Fruit fly (Drosophila melanogaster): ENCODE measurements around the gene Dpck.

Gene Dpck

dm6 chr3R:7040894-7041293, 41.1 kb upstream of the Dpck start:
- no peak for TF ChIP-seq Myc (optimal IDR thresholded peaks at IDR 0.05)
- no peak for TF ChIP-seq Hnf4 (GFP tag; optimal IDR thresholded peaks at IDR 0.05)
- TF ChIP-seq woc (GFP tag; optimal IDR thresholded peaks at IDR 0.05): no peak
- TF ChIP-seq Dif (GFP tag; optimal IDR thresholded peaks at IDR 0.05; ENCODE audit: partially characterized antibody): no peak
- TF ChIP-seq CG32264 (GFP tag; optimal IDR thresholded peaks at IDR 0.05): no peak
- TF ChIP-seq fru (GFP tag; optimal IDR thresholded peaks at IDR 0.05): no peak
- TF ChIP-seq sv (GFP tag; optimal IDR thresholded peaks at IDR 0.05): no peak
- no peak for TF ChIP-seq CrebA (GFP tag; optimal IDR thresholded peaks at IDR 0.05; ENCODE audit: borderline replicate concordance)
- no peak for TF ChIP-seq OdsH (GFP tag; optimal IDR thresholded peaks at IDR 0.05)
- no peak for TF ChIP-seq lola (GFP tag; optimal IDR thresholded peaks at IDR 0.05)
- TF ChIP-seq pan (optimal IDR thresholded peaks at IDR 0.05): no peak
- TF ChIP-seq dmrt93B (GFP tag; optimal IDR thresholded peaks at IDR 0.05): no peak
- TF ChIP-seq br (GFP tag; optimal IDR thresholded peaks at IDR 0.05): no peak
- TF ChIP-seq dl (GFP tag; optimal IDR thresholded peaks at IDR 0.05; ENCODE audit: insufficient read depth in 1 of 2, partially characterized antibody in 2 of 2): no peak
- no peak for TF ChIP-seq usp (GFP tag; optimal IDR thresholded peaks at IDR 0.05)
- TF ChIP-seq Sp1 (GFP tag; optimal IDR thresholded peaks at IDR 0.05): no peak
- TF ChIP-seq Dfd (GFP tag; optimal IDR thresholded peaks at IDR 0.05): no peak

- no peak for TF ChIP-seq fru (GFP tag; optimal IDR thresholded peaks at IDR 0.05)
- no peak for TF ChIP-seq Dif (GFP tag; optimal IDR thresholded peaks at IDR 0.05; ENCODE audit: partially characterized antibody)
- no peak for TF ChIP-seq Hr83 (GFP tag; optimal IDR thresholded peaks at IDR 0.05; ENCODE audit: poor library complexity, severe bottlenecking)
- TF ChIP-seq GATAd (GFP tag; optimal IDR thresholded peaks at IDR 0.05): no peak
- TF ChIP-seq h (GFP tag; optimal IDR thresholded peaks at IDR 0.05): no peak
- TF ChIP-seq Hr78 (GFP tag; optimal IDR thresholded peaks at IDR 0.05): no peak
- TF ChIP-seq sage (GFP tag; optimal IDR thresholded peaks at IDR 0.05): no peak
- TF ChIP-seq Hnf4 (GFP tag; optimal IDR thresholded peaks at IDR 0.05): no peak
- no peak for TF ChIP-seq CG32264 (GFP tag; optimal IDR thresholded peaks at IDR 0.05)
- no peak for TF ChIP-seq pan (optimal IDR thresholded peaks at IDR 0.05)
- TF ChIP-seq dmrt93B (GFP tag; optimal IDR thresholded peaks at IDR 0.05): no peak
- TF ChIP-seq Vsx2 (GFP tag; optimal IDR thresholded peaks at IDR 0.05; ENCODE audit: partially characterized antibody): no peak
- no peak for TF ChIP-seq Myc (optimal IDR thresholded peaks at IDR 0.05)
- TF ChIP-seq foxo (GFP tag; optimal IDR thresholded peaks at IDR 0.05): no peak
- no peak for TF ChIP-seq CrebA (GFP tag; optimal IDR thresholded peaks at IDR 0.05; ENCODE audit: borderline replicate concordance)
- TF ChIP-seq lola (GFP tag; optimal IDR thresholded peaks at IDR 0.05): no peak
- no peak for TF ChIP-seq ey (GFP tag; optimal IDR thresholded peaks at IDR 0.05)
- no peak for TF ChIP-seq Abd-B (GFP tag; optimal IDR thresholded peaks at IDR 0.05)
- no peak for TF ChIP-seq Sp1 (GFP tag; optimal IDR thresholded peaks at IDR 0.05)
- TF ChIP-seq sv (GFP tag; optimal IDR thresholded peaks at IDR 0.05): no peak
Measured at dm6 chr3R:7044016-7044415, 38.0 kb upstream of the Dpck start.

dm6 chr3R:7052242-7052641, 29.7 kb upstream of the Dpck start, which contains the start of gene Sodh1:
Gene Sodh1 (plus strand): TSS chr3R:7052335.
- TF ChIP-seq br (GFP tag; optimal IDR thresholded peaks at IDR 0.05): no peak
- TF ChIP-seq Hr78 (GFP tag; optimal IDR thresholded peaks at IDR 0.05): no peak
- TF ChIP-seq GATAd (GFP tag; optimal IDR thresholded peaks at IDR 0.05): no peak
- no peak for TF ChIP-seq foxo (GFP tag; optimal IDR thresholded peaks at IDR 0.05)

dm6 chr3R:7054286-7054685, 27.7 kb upstream of the Dpck start, which contains the start of gene CG1979:
Gene CG1979 (plus strand): TSS chr3R:7054586.
- TF ChIP-seq foxo (GFP tag; optimal IDR thresholded peaks at IDR 0.05): no peak
- TF ChIP-seq dsf (GFP tag; optimal IDR thresholded peaks at IDR 0.05; ENCODE audit: borderline replicate concordance): no peak
- TF ChIP-seq dl (GFP tag; optimal IDR thresholded peaks at IDR 0.05; ENCODE audit: insufficient read depth in 1 of 2, partially characterized antibody in 2 of 2): no peak
- TF ChIP-seq Hr83 (GFP tag; optimal IDR thresholded peaks at IDR 0.05; ENCODE audit: poor library complexity, severe bottlenecking): no peak
- TF ChIP-seq Myc (optimal IDR thresholded peaks at IDR 0.05): no peak
- no peak for TF ChIP-seq pan (optimal IDR thresholded peaks at IDR 0.05)
- no peak for TF ChIP-seq Hr78 (GFP tag; optimal IDR thresholded peaks at IDR 0.05)
- TF ChIP-seq jim (GFP tag; optimal IDR thresholded peaks at IDR 0.05): no peak
- no peak for TF ChIP-seq sv (GFP tag; optimal IDR thresholded peaks at IDR 0.05)
- no peak for TF ChIP-seq N (GFP tag; optimal IDR thresholded peaks at IDR 0.05)
- no peak for TF ChIP-seq GATAd (GFP tag; optimal IDR thresholded peaks at IDR 0.05)
- TF ChIP-seq CrebA (GFP tag; optimal IDR thresholded peaks at IDR 0.05; ENCODE audit: borderline replicate concordance): no peak
- no peak for TF ChIP-seq ey (GFP tag; optimal IDR thresholded peaks at IDR 0.05)
- no peak for TF ChIP-seq fru (GFP tag; optimal IDR thresholded peaks at IDR 0.05)
- TF ChIP-seq lola (GFP tag; optimal IDR thresholded peaks at IDR 0.05): no peak
- no peak for TF ChIP-seq OdsH (GFP tag; optimal IDR thresholded peaks at IDR 0.05)

- no peak for TF ChIP-seq brk (GFP tag; optimal IDR thresholded peaks at IDR 0.05)
- no peak for TF ChIP-seq Hnf4 (GFP tag; optimal IDR thresholded peaks at IDR 0.05)
- TF ChIP-seq CrebA (GFP tag; optimal IDR thresholded peaks at IDR 0.05; ENCODE audit: borderline replicate concordance): peak; percentile 34
- TF ChIP-seq Hr83 (GFP tag; optimal IDR thresholded peaks at IDR 0.05; ENCODE audit: poor library complexity, severe bottlenecking): no peak
- TF ChIP-seq jim (GFP tag; optimal IDR thresholded peaks at IDR 0.05): no peak
- TF ChIP-seq Myc (optimal IDR thresholded peaks at IDR 0.05): no peak
- TF ChIP-seq dsf (GFP tag; optimal IDR thresholded peaks at IDR 0.05; ENCODE audit: borderline replicate concordance): no peak
Measured at dm6 chr3R:7058017-7058416, 24.0 kb upstream of the Dpck start.
